Worm (Caenorhabditis elegans) whole organism, L3 larva: ENCODE measurements around the gene nlp-33.

Experiments used
- ceh-28 ChIP-seq: fragments of 150-350 bp; optimal IDR thresholded peaks from 2 replicates; lab custom pipeline; 2014; ENCODE audit warnings: missing biosample characterization, missing genetic modification reagents, missing genetic modification characterization
- ceh-9 ChIP-seq: sonication (generic microtip); optimal IDR thresholded peaks from 2 replicates; lab custom pipeline; 2018; ENCODE audit warnings: missing biosample characterization, missing genetic modification characterization
- daf-12 ChIP-seq: fragments of 150-350 bp; optimal IDR thresholded peaks from 2 replicates; lab custom pipeline; 2014; ENCODE audit warnings: missing biosample characterization, missing genetic modification reagents, missing genetic modification characterization
- egl-27 ChIP-seq: sonication (generic microtip); optimal IDR thresholded peaks from 4 replicates; lab custom pipeline; 2017; ENCODE audit warnings: missing biosample characterization, missing genetic modification reagents, missing genetic modification characterization
- egl-5 ChIP-seq: fragments of 150-350 bp; optimal IDR thresholded peaks from 2 replicates; lab custom pipeline; 2017; ENCODE audit warnings: missing biosample characterization, missing genetic modification reagents, missing genetic modification characterization, inconsistent platforms
- elt-1 ChIP-seq: fragments of 150-350 bp; optimal IDR thresholded peaks from 2 replicates; lab custom pipeline; 2014; ENCODE audit warnings: missing biosample characterization, missing genetic modification characterization
- eor-1 ChIP-seq, 2 experiments: fragments of 150-350 bp; optimal IDR thresholded peaks; 2 replicates each; lab custom pipeline; 2014 to 2018; ENCODE audit warnings: missing biosample characterization in 2 of 2, missing genetic modification characterization in 2 of 2
- fkh-10 ChIP-seq: sonication (generic microtip); optimal IDR thresholded peaks from 2 replicates; lab custom pipeline; 2017; ENCODE audit warnings: missing biosample characterization, missing genetic modification reagents, missing genetic modification characterization
- hmg-11 ChIP-seq: sonication (generic microtip); optimal IDR thresholded peaks from 2 replicates; lab custom pipeline; 2016; ENCODE audit warnings: missing genetic modification characterization, missing compliant biosample characterization
- jun-1 ChIP-seq: fragments of 150-350 bp; optimal IDR thresholded peaks from 2 replicates; lab custom pipeline; 2014; ENCODE audit warnings: missing biosample characterization, missing genetic modification reagents, missing genetic modification characterization
- lin-15B ChIP-seq: fragments of 150-350 bp; optimal IDR thresholded peaks from 2 replicates; lab custom pipeline; 2014; ENCODE audit warnings: missing biosample characterization, missing genetic modification characterization
- lin-39 ChIP-seq: fragments of 150-350 bp; optimal IDR thresholded peaks from 2 replicates; lab custom pipeline; 2018; ENCODE audit warnings: missing biosample characterization, missing genetic modification reagents, missing genetic modification characterization
- lsy-12 ChIP-seq: sonication (generic microtip); optimal IDR thresholded peaks from 2 replicates; lab custom pipeline; 2016; ENCODE audit warnings: mild to moderate bottlenecking, missing genetic modification characterization, missing compliant biosample characterization
- mdl-1 ChIP-seq: fragments of 150-350 bp; optimal IDR thresholded peaks from 2 replicates; lab custom pipeline; 2014; ENCODE audit warnings: missing biosample characterization, missing genetic modification characterization
- mml-1 ChIP-seq: fragments of 150-350 bp; sonication (generic microtip); optimal IDR thresholded peaks from 3 replicates; lab custom pipeline; 2014; ENCODE audit warnings: missing biosample characterization, missing genetic modification characterization
- nfya-1 ChIP-seq: sonication (generic microtip); optimal IDR thresholded peaks from 2 replicates; lab custom pipeline; 2017; ENCODE audit warnings: missing genetic modification characterization, mild to moderate bottlenecking, missing compliant biosample characterization, antibody characterized with exemption, moderate library complexity; ENCODE audit not compliant: insufficient read depth
- nhr-11 ChIP-seq: fragments of 150-350 bp; optimal IDR thresholded peaks from 2 replicates; lab custom pipeline; 2014; ENCODE audit warnings: missing biosample characterization, missing genetic modification characterization
- nhr-23 ChIP-seq: fragments of 150-350 bp; optimal IDR thresholded peaks from 2 replicates; lab custom pipeline; 2014; ENCODE audit warnings: missing biosample characterization, missing genetic modification reagents, missing genetic modification characterization
- nhr-237 ChIP-seq: fragments of 150-350 bp; optimal IDR thresholded peaks from 2 replicates; lab custom pipeline; 2014; ENCODE audit warnings: missing biosample characterization, missing genetic modification characterization
- nhr-25 ChIP-seq: sonication (generic microtip); optimal IDR thresholded peaks from 2 replicates; lab custom pipeline; 2017; ENCODE audit warnings: missing biosample characterization, missing genetic modification characterization
- nhr-28 ChIP-seq: fragments of 150-350 bp; optimal IDR thresholded peaks from 2 replicates; lab custom pipeline; 2014; ENCODE audit warnings: missing biosample characterization, missing genetic modification characterization
- nhr-43 ChIP-seq: sonication (generic microtip); optimal IDR thresholded peaks from 2 replicates; lab custom pipeline; 2016; ENCODE audit warnings: mild to moderate bottlenecking, missing genetic modification characterization, missing compliant biosample characterization; ENCODE audit not compliant: poor library complexity, severe bottlenecking
- nhr-67 ChIP-seq: fragments of 150-350 bp; optimal IDR thresholded peaks from 2 replicates; lab custom pipeline; 2014; ENCODE audit warnings: missing biosample characterization, missing genetic modification characterization
- nhr-76 ChIP-seq: fragments of 150-350 bp; sonication (generic microtip); optimal IDR thresholded peaks from 5 replicates; lab custom pipeline; 2014; ENCODE audit warnings: missing biosample characterization, missing genetic modification characterization
- nhr-77 ChIP-seq: fragments of 150-350 bp; optimal IDR thresholded peaks from 2 replicates; lab custom pipeline; 2014; ENCODE audit warnings: missing biosample characterization, missing genetic modification characterization
- pqm-1 ChIP-seq: fragments of 150-350 bp; optimal IDR thresholded peaks from 2 replicates; lab custom pipeline; 2017; ENCODE audit warnings: missing biosample characterization, missing genetic modification characterization, inconsistent platforms
- tbx-2 ChIP-seq: sonication (generic microtip); optimal IDR thresholded peaks from 2 replicates; lab custom pipeline; 2016; ENCODE audit warnings: mild to moderate bottlenecking, missing genetic modification characterization, missing compliant biosample characterization
- unc-39 ChIP-seq: sonication (generic microtip); optimal IDR thresholded peaks from 4 replicates; lab custom pipeline; 2017; ENCODE audit warnings: missing biosample characterization, missing genetic modification characterization
- unc-62 ChIP-seq: fragments of 150-350 bp; sonication (generic microtip); optimal IDR thresholded peaks from 4 replicates; lab custom pipeline; 2014; ENCODE audit warnings: missing biosample characterization, missing genetic modification reagents, missing genetic modification characterization
- ztf-11 ChIP-seq: fragments of 150-350 bp; optimal IDR thresholded peaks from 2 replicates; lab custom pipeline; 2014; ENCODE audit warnings: missing biosample characterization, missing genetic modification characterization

nlp-33 gene

ce11 chrV:11190983-11191382, 43.8 kb downstream of the nlp-33 start, which contains the start of gene lgc-49:
TSS of gene lgc-49 (plus strand) at chrV:11191283.
- TF ChIP-seq elt-1 (tag; lab: Kevin White, UChicago), result no peak
- TF ChIP-seq, all 47 proteins: peak for 0

ce11 chrV:11196109-11196508, 49.0 kb downstream of the nlp-33 start, which contains the start of gene clc-6:
TSS of gene clc-6 (minus strand) at chrV:11196209.
- no peak for TF ChIP-seq pqm-1
- TF ChIP-seq nhr-28 (tag; lab: Kevin White, UChicago), result no peak
- no peak for TF ChIP-seq ceh-28
- TF ChIP-seq fkh-10 (GFP tag; lab: Kevin White, UChicago), result no peak
- no peak for TF ChIP-seq lin-39 (tag; lab: Kevin White, UChicago)
- TF ChIP-seq unc-62 (GFP tag; lab: Kevin White, UChicago), result no peak
- no peak for TF ChIP-seq nhr-67 (tag; lab: Kevin White, UChicago)
- TF ChIP-seq mdl-1 (tag; lab: Kevin White, UChicago), result no peak
- no peak for TF ChIP-seq nhr-77 (tag; lab: Kevin White, UChicago)
- no peak for TF ChIP-seq lin-15B (tag; lab: Kevin White, UChicago)
- TF ChIP-seq unc-39 (tag; lab: Kevin White, UChicago), result no peak
- no peak for TF ChIP-seq nhr-23 (tag; lab: Kevin White, UChicago)
- no peak for TF ChIP-seq ztf-11 (tag; lab: Kevin White, UChicago)
- no peak for TF ChIP-seq tbx-2 (tag; lab: Kevin White, UChicago)
- no peak for TF ChIP-seq egl-5 (tag; lab: Kevin White, UChicago)
- TF ChIP-seq ceh-9 (tag; lab: Kevin White, UChicago), result no peak
- TF ChIP-seq nhr-76 (tag; lab: Kevin White, UChicago), result no peak
- TF ChIP-seq nhr-237 (tag; lab: Kevin White, UChicago), result no peak

- no peak for TF ChIP-seq elt-1 (tag; lab: Kevin White, UChicago)
- TF ChIP-seq nhr-43 (tag; lab: Kevin White, UChicago), result peak; percentile 12
- no peak for TF ChIP-seq mml-1 (tag; lab: Kevin White, UChicago)
- peak; percentile 56 for TF ChIP-seq nhr-25 (tag; lab: Kevin White, UChicago)
- TF ChIP-seq nfya-1 (tag; lab: Kevin White, UChicago), result no peak
- peak; percentile 22 for TF ChIP-seq nhr-23 (tag; lab: Kevin White, UChicago)
- TF ChIP-seq hmg-11 (tag; lab: Kevin White, UChicago), result no peak
- no peak for TF ChIP-seq unc-39 (tag; lab: Kevin White, UChicago)
- TF ChIP-seq egl-27 (tag; lab: Kevin White, UChicago), result no peak
- TF ChIP-seq jun-1, result no peak
- no peak for TF ChIP-seq lsy-12
- no peak for TF ChIP-seq eor-1 (tag; optimal IDR thresholded peaks at IDR 0.05; lab: Kevin White, UChicago)
- no peak for TF ChIP-seq pqm-1
- TF ChIP-seq ztf-11 (tag; lab: Kevin White, UChicago), result no peak
- no peak for TF ChIP-seq lin-15B (tag; lab: Kevin White, UChicago)
- no peak for TF ChIP-seq daf-12 (tag; lab: Kevin White, UChicago)
- no peak for TF ChIP-seq nhr-11 (tag; lab: Kevin White, UChicago)
Measured at ce11 chrV:11196631-11197258, 49.6 kb downstream of the nlp-33 start.
